Fruit fly (Drosophila melanogaster) whole organism, embryonic: ENCODE measurements around the gene Mo25.
A peak's percentile ranks its signal among the peaks of the same experiment; 100 is the strongest.

Experiments
- Ada2b ChIP-seq: fragments of 200-800 bp; sonication (Bioruptor generic); IDR thresholded peaks from 2 replicates; pipeline ENCODE4 v1.3.6; 2022; ENCODE audit warnings: missing biosample characterization, missing genetic modification characterization
- Awh ChIP-seq: fragments of 200-800 bp; sonication (Bioruptor generic); IDR thresholded peaks from 2 replicates; pipeline ENCODE4, ENCODE4 v1.3.6; 2022; ENCODE audit warnings: missing biosample characterization, missing genetic modification characterization
- CG11247 ChIP-seq: fragments of 200-800 bp; sonication (Bioruptor generic); IDR thresholded peaks from 2 replicates; pipeline ENCODE4 v1.3.6; 2022; ENCODE audit warnings: missing biosample characterization, missing genetic modification characterization
- CG11456 ChIP-seq: fragments of 200-800 bp; sonication (Bioruptor generic); IDR thresholded peaks from 3 replicates; pipeline ENCODE4 v1.3.6; 2022; ENCODE audit warnings: missing biosample characterization, missing genetic modification characterization
- CG1529 ChIP-seq: fragments of 200-800 bp; sonication (Bioruptor generic); optimal IDR thresholded peaks from 3 replicates; lab custom pipeline; 2018; ENCODE audit warnings: missing biosample characterization, missing genetic modification characterization
- CG16813 ChIP-seq: fragments of 200-800 bp; sonication (Bioruptor generic); IDR thresholded peaks from 3 replicates; pipeline ENCODE4 v1.3.6; 2022; ENCODE audit warnings: missing biosample characterization, missing genetic modification characterization; ENCODE audit not compliant: partially characterized antibody
- CG17385 ChIP-seq: fragments of 200-800 bp; sonication (Bioruptor generic); optimal IDR thresholded peaks from 3 replicates; lab custom pipeline; 2018; ENCODE audit warnings: missing biosample characterization, mild to moderate bottlenecking, missing genetic modification characterization
- CG18476 ChIP-seq: fragments of 200-800 bp; sonication (Bioruptor generic); optimal IDR thresholded peaks from 2 replicates; lab custom pipeline; 2016; ENCODE audit warnings: missing biosample characterization, mild to moderate bottlenecking, missing genetic modification characterization
- CG30020 ChIP-seq: fragments of 200-800 bp; optimal IDR thresholded peaks from 2 replicates; lab custom pipeline; 2019; ENCODE audit warnings: missing biosample characterization, mild to moderate bottlenecking, missing genetic modification characterization, moderate library complexity
- CG30431 ChIP-seq: fragments of 200-800 bp; sonication (Bioruptor generic); optimal IDR thresholded peaks from 2 replicates; lab custom pipeline; 2017; ENCODE audit warnings: missing biosample characterization, missing genetic modification characterization
- CG34422 ChIP-seq: fragments of 200-800 bp; sonication (Bioruptor generic); IDR thresholded peaks from 3 replicates; pipeline ENCODE4 v1.3.6; 2022; ENCODE audit warnings: missing biosample characterization, missing genetic modification characterization
- CG3847 ChIP-seq: fragments of 200-800 bp; sonication (Bioruptor generic); IDR thresholded peaks from 2 replicates; pipeline ENCODE4 v1.3.6; 2022; ENCODE audit warnings: missing biosample characterization, missing genetic modification characterization
- CG43689 ChIP-seq: fragments of 200-800 bp; sonication (Bioruptor generic); IDR thresholded peaks from 2 replicates; pipeline ENCODE4 v1.3.6; 2022; ENCODE audit warnings: missing biosample characterization, missing genetic modification characterization
- CG4730 ChIP-seq: fragments of 200-800 bp; sonication (Bioruptor generic); IDR thresholded peaks from 2 replicates; pipeline ENCODE4 v1.3.6; 2022; ENCODE audit warnings: missing biosample characterization, missing genetic modification characterization
- CG5953 ChIP-seq: fragments of 200-800 bp; sonication (Bioruptor generic); IDR thresholded peaks from 2 replicates; pipeline ENCODE4 v1.3.6; 2022; ENCODE audit warnings: missing biosample characterization, missing genetic modification characterization
- Eip74EF ChIP-seq, 2 experiments: fragments of 200-800 bp in 1 of 2; fragments of >200 bp in 1 of 2; sonication (Bioruptor generic) in 1 of 2; optimal IDR thresholded peaks; 2 replicates each; lab custom pipeline; 2017 to 2019; ENCODE audit warnings: missing biosample characterization in 2 of 2, missing genetic modification characterization in 2 of 2, mild to moderate bottlenecking in 1 of 2, moderate library complexity in 1 of 2
- Ets65A ChIP-seq: fragments of 200-800 bp; sonication (Bioruptor generic); peaks from one replicate; lab custom pipeline; 2016; ENCODE audit warnings: missing biosample characterization, missing genetic modification characterization
- Fer1 ChIP-seq: fragments of 200-800 bp; sonication (Bioruptor generic); optimal IDR thresholded peaks from 2 replicates; lab custom pipeline; 2017; ENCODE audit warnings: missing biosample characterization, mild to moderate bottlenecking, missing genetic modification characterization
- Gug ChIP-seq: fragments of 200-800 bp; sonication (Bioruptor generic); IDR thresholded peaks from 4 replicates; pipeline ENCODE4 v1.3.6; 2022; ENCODE audit warnings: missing biosample characterization, missing genetic modification characterization
- HLH4C ChIP-seq: fragments of 200-800 bp; sonication (Bioruptor generic); IDR thresholded peaks from 3 replicates; pipeline ENCODE4 v1.3.6; 2022; ENCODE audit warnings: missing biosample characterization, missing genetic modification characterization; ENCODE audit not compliant: partially characterized antibody
- HmgD ChIP-seq: fragments of 200-800 bp; sonication (Bioruptor generic); optimal IDR thresholded peaks from 3 replicates; lab custom pipeline; 2016; ENCODE audit warnings: missing biosample characterization, missing genetic modification characterization
- Lim3 ChIP-seq: fragments of 200-800 bp; sonication (Bioruptor generic); IDR thresholded peaks from 2 replicates; pipeline ENCODE4 v1.3.6; 2022; ENCODE audit warnings: missing biosample characterization, missing genetic modification characterization
- Med ChIP-seq: fragments of 200-800 bp; sonication (Bioruptor generic); peaks from one replicate; lab custom pipeline; 2016; ENCODE audit warnings: missing biosample characterization, missing genetic modification characterization, mild to moderate bottlenecking, inconsistent platforms, moderate library complexity
- Nf-YA ChIP-seq: fragments of 200-800 bp; sonication (Bioruptor generic); IDR thresholded peaks from 2 replicates; pipeline ENCODE4 v1.3.6; 2022; ENCODE audit warnings: missing biosample characterization, missing genetic modification characterization
- Sry-β ChIP-seq: fragments of 200-800 bp; sonication (Bioruptor generic); optimal IDR thresholded peaks from 2 replicates; lab custom pipeline; 2018; ENCODE audit warnings: missing biosample characterization, mild to moderate bottlenecking, missing genetic modification characterization, moderate library complexity
- bowl ChIP-seq: fragments of 200-800 bp; sonication (Bioruptor generic); IDR thresholded peaks from 2 replicates; pipeline ENCODE4 v1.3.6; 2022; ENCODE audit warnings: missing biosample characterization, missing genetic modification characterization
- chm ChIP-seq: fragments of 200-800 bp; sonication (Bioruptor generic); IDR thresholded peaks from 2 replicates; pipeline ENCODE4 v1.3.6; 2022; ENCODE audit warnings: missing biosample characterization, missing genetic modification characterization
- dysf ChIP-seq: fragments of 200-800 bp; sonication (Bioruptor generic); IDR thresholded peaks from 3 replicates; pipeline ENCODE4 v1.3.6; 2022; ENCODE audit warnings: missing biosample characterization, missing genetic modification characterization
- eve ChIP-seq, 2 experiments: fragments of >200 bp; optimal IDR thresholded peaks; 2 replicates each; lab custom pipeline; 2017; ENCODE audit warnings: missing biosample characterization in 2 of 2, missing genetic modification characterization in 2 of 2
- hb ChIP-seq: fragments of 200-800 bp; sonication (Bioruptor generic); IDR thresholded peaks from 3 replicates; pipeline ENCODE4 v1.3.6; 2022; ENCODE audit warnings: missing biosample characterization, missing genetic modification characterization; ENCODE audit not compliant: partially characterized antibody
- her ChIP-seq: fragments of 200-800 bp; sonication (Bioruptor generic); optimal IDR thresholded peaks from 2 replicates; lab custom pipeline; 2016; ENCODE audit warnings: missing biosample characterization, missing genetic modification characterization
- insv ChIP-seq, 2 experiments: fragments of 200-800 bp; sonication (Bioruptor generic); optimal IDR thresholded peaks; 3 replicates each; lab custom pipeline; 2016 to 2018; ENCODE audit warnings: missing biosample characterization in 2 of 2, missing genetic modification characterization in 2 of 2
- knrl ChIP-seq: fragments of 200-800 bp; sonication (Bioruptor generic); IDR thresholded peaks from 3 replicates; pipeline ENCODE4 v1.3.6; 2022; ENCODE audit warnings: missing biosample characterization, missing genetic modification characterization; ENCODE audit not compliant: partially characterized antibody
- lov ChIP-seq, 2 experiments: fragments of 200-800 bp in 1 of 2; fragments of >200 bp in 1 of 2; sonication (Bioruptor generic) in 1 of 2; IDR thresholded peaks in 1 of 2; optimal IDR thresholded peaks in 1 of 2; 2 replicates in 1 of 2; 3 replicates in 1 of 2; pipeline versions ENCODE4 v1.3.6 to Lab custom; 2017 to 2022; ENCODE audit warnings: missing biosample characterization in 1 of 2, missing genetic modification characterization in 1 of 2
- org-1 ChIP-seq: fragments of 200-800 bp; sonication (Bioruptor generic); optimal IDR thresholded peaks from 2 replicates; lab custom pipeline; 2017; ENCODE audit warnings: missing biosample characterization, missing genetic modification characterization
- sc ChIP-seq, 3 experiments: fragments of >200 bp in 2 of 3; fragments of 200-800 bp in 1 of 3; sonication (Bioruptor generic) in 1 of 3; optimal IDR thresholded peaks; 2 replicates in 2 of 3; 3 replicates in 1 of 3; lab custom pipeline; 2017; ENCODE audit warnings: mild to moderate bottlenecking in 1 of 3, missing biosample characterization in 1 of 3, missing genetic modification characterization in 1 of 3, missing genetic modification reagents in 1 of 3
- sens ChIP-seq: fragments of 200-800 bp; sonication (Bioruptor generic); peaks from one replicate; lab custom pipeline; 2016; ENCODE audit warnings: missing biosample characterization, missing genetic modification characterization
- sna ChIP-seq: fragments of 200-800 bp; sonication (Bioruptor generic); IDR thresholded peaks from 2 replicates; pipeline ENCODE4 v1.3.6; 2022; ENCODE audit warnings: missing biosample characterization, missing genetic modification characterization; ENCODE audit not compliant: partially characterized antibody
- so ChIP-seq: fragments of 200-800 bp; sonication (Bioruptor generic); IDR thresholded peaks from 3 replicates; pipeline ENCODE4 v1.3.6; 2022; ENCODE audit warnings: missing biosample characterization, missing genetic modification characterization
- stwl ChIP-seq: fragments of 200-800 bp; sonication (Bioruptor generic); optimal IDR thresholded peaks from 3 replicates; lab custom pipeline; 2018; ENCODE audit warnings: missing biosample characterization, mild to moderate bottlenecking, missing genetic modification characterization, moderate library complexity
- vvl ChIP-seq: fragments of 200-800 bp; sonication (Bioruptor generic); IDR thresholded peaks from 2 replicates; pipeline ENCODE4 v1.3.6; 2022; ENCODE audit warnings: missing biosample characterization, missing genetic modification characterization

The Mo25 gene

DNA sequence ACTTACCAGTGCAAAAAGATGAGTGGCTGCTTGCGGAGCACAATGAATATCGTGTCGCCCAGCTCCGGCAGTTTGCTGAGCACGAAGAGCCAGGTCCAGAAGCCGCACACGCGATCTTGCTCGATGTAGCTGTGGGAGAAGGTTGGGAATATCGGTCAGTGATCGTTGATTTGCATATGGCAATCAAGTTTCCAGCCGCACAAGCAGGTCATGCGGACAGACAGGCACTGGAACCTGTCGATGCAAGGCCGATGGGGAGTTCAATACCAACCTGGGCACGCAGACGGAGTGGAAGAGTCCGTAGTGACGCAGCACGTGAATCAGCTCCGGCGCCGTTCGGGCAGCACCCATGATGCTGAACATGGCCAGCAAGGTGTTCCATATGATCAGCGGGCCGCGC lies 35.9 kb upstream of the Mo25 start:
- TF ChIP-seq vvl (GFP tag; lab: Robert Waterston, UW) (peak; percentile 18; the same call in 1 of the 2 replicates), stwl (no peak), CG5953 (0 out of 2 replicates have a peak, but pooled peaks have one; percentile 32), Med (GFP tag; lab: Kevin White, UChicago) (peak; percentile 72), CG3847 (GFP tag; lab: Robert Waterston, UW) (0 out of 2 replicates have a peak, but pooled peaks have one; percentile 11), CG43689 (0 out of 2 replicates have a peak, but pooled peaks have one; percentile 22), lov (optimal IDR thresholded peaks at IDR 0.05; lab: Kevin White, UChicago) (no peak), lov (GFP tag; IDR thresholded peaks at IDR 0.05; lab: Robert Waterston, UW) (no peak), Ada2b (GFP tag; lab: Robert Waterston, UW) (no peak), dysf (GFP tag; lab: Robert Waterston, UW) (0 out of 3 replicates have a peak, but pooled peaks have one; percentile 16), so (GFP tag; lab: Robert Waterston, UW) (0 out of 3 replicates have a peak, but pooled peaks have one; percentile 32), CG11247 (GFP tag; lab: Robert Waterston, UW) (no peak)
- TF ChIP-seq, all 482 proteins: peak for 7

DNA sequence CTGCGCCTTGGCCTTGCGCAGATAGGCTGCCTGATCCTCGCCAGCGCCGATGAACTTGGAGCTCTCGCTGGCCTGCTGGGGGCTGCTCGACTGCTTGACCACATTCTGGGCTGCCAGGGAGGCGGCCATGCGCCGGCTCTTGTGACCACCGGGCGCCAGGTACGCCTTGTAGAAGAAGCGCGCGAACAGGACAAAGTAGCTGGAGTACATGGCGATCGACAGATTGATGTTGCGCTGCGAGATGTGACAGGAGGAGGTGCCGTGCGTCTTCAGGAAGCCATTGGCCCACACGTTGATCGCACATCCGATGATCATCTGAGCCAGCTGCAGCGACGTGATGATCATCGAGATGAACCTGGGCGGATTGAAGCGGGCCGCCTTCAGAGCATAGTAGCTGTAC lies 34.8 kb upstream of the Mo25 start:
- TF ChIP-seq CG18476 (GFP tag; lab: Kevin White, UChicago) (no peak), insv (GFP tag; optimal IDR thresholded peaks at IDR 0.05; lab: Kevin White, UChicago) (no peak), sc (optimal IDR thresholded peaks at IDR 0.05; lab: Kevin White, UChicago) (no peak), sc (GFP tag; optimal IDR thresholded peaks at IDR 0.05; lab: Kevin White, UChicago) (no peak), Med (GFP tag; lab: Kevin White, UChicago) (peak; percentile 60), HmgD (GFP tag; lab: Kevin White, UChicago) (no peak), hb (GFP tag; lab: Robert Waterston, UW) (0 out of 3 replicates have a peak, but pooled peaks have one; percentile 14), org-1 (GFP tag; lab: Kevin White, UChicago) (no peak), CG30431 (GFP tag; lab: Kevin White, UChicago) (no peak), sens (peak; percentile 7), knrl (no peak), CG34422 (GFP tag; lab: Robert Waterston, UW) (no peak), CG11456 (GFP tag; lab: Robert Waterston, UW) (0 out of 3 replicates have a peak, but pooled peaks have one; percentile 43), CG5953 (0 out of 2 replicates have a peak, but pooled peaks have one; percentile 16), HLH4C (GFP tag; lab: Robert Waterston, UW) (no peak), Ets65A (GFP tag; lab: Kevin White, UChicago) (peak; percentile 68), Sry-β (no peak), Awh (GFP tag; lab: Robert Waterston, UW) (no peak), sna (GFP tag; lab: Robert Waterston, UW) (no peak), Fer1 (GFP tag; lab: Kevin White, UChicago) (no peak), eve (GFP tag; optimal IDR thresholded peaks at IDR 0.05; lab: Kevin White, UChicago) (no peak), Eip74EF (GFP tag; optimal IDR thresholded peaks at IDR 0.05; lab: Kevin White, UChicago) (no peak), CG30020 (tag; lab: Kevin White, UChicago) (no peak), Gug (no peak), chm (GFP tag; lab: Robert Waterston, UW) (no peak), CG17385 (GFP tag; lab: Kevin White, UChicago) (no peak), Nf-YA (GFP tag; lab: Robert Waterston, UW) (no peak), CG4730 (GFP tag; lab: Robert Waterston, UW) (no peak), Lim3 (GFP tag; lab: Robert Waterston, UW) (no peak), CG16813 (GFP tag; lab: Robert Waterston, UW) (no peak), her (GFP tag; lab: Kevin White, UChicago) (no peak), CG1529 (GFP tag; lab: Kevin White, UChicago) (no peak), bowl (GFP tag; lab: Robert Waterston, UW) (0 out of 2 replicates have a peak, but pooled peaks have one; percentile 23)
- TF ChIP-seq, all 482 proteins: peak for 7
